Fruit fly (Drosophila melanogaster) whole organism, embryonic: Measurements from ENCODE around the gene dhd.

Source experiments
- ATbp ChIP-seq: fragments of 200-800 bp; sonication (Bioruptor generic); optimal IDR thresholded peaks from 2 replicates; lab custom pipeline; 2017; ENCODE audit warnings: missing biosample characterization, mild to moderate bottlenecking, missing genetic modification characterization, missing genetic modification reagents
- B-H2 ChIP-seq: fragments of 200-800 bp; sonication (Bioruptor generic); optimal IDR thresholded peaks from 2 replicates; lab custom pipeline; 2018; ENCODE audit warnings: missing biosample characterization, mild to moderate bottlenecking, missing genetic modification characterization
- CG10431 ChIP-seq: fragments of 200-800 bp; sonication (Bioruptor generic); optimal IDR thresholded peaks from 3 replicates; lab custom pipeline; 2018; ENCODE audit warnings: missing biosample characterization, mild to moderate bottlenecking, missing genetic modification characterization
- CG11504 ChIP-seq: fragments of 200-800 bp; sonication (Bioruptor generic); optimal IDR thresholded peaks from 3 replicates; lab custom pipeline; 2019; ENCODE audit warnings: missing biosample characterization, mild to moderate bottlenecking, missing genetic modification characterization, moderate library complexity
- CG12155 ChIP-seq: fragments of 200-800 bp; sonication (Bioruptor generic); optimal IDR thresholded peaks from 3 replicates; lab custom pipeline; 2016; ENCODE audit warnings: missing biosample characterization, missing genetic modification characterization
- CG14667 ChIP-seq: fragments of 200-800 bp; sonication (Bioruptor generic); IDR thresholded peaks from 2 replicates; pipeline ENCODE4 v1.3.6; 2022; ENCODE audit warnings: missing biosample characterization, missing genetic modification characterization
- CG14860 ChIP-seq: fragments of 200-800 bp; sonication (Bioruptor generic); IDR thresholded peaks from 3 replicates; pipeline ENCODE4 v1.3.6; 2022; ENCODE audit warnings: missing biosample characterization, missing genetic modification characterization; ENCODE audit not compliant: partially characterized antibody
- CG14965 ChIP-seq: fragments of 200-800 bp; sonication (Bioruptor generic); optimal IDR thresholded peaks from 2 replicates; lab custom pipeline; 2016; ENCODE audit warnings: missing biosample characterization, missing genetic modification characterization, borderline replicate concordance
- CG1603 ChIP-seq: fragments of 200-800 bp; sonication (Bioruptor generic); optimal IDR thresholded peaks from 2 replicates; lab custom pipeline; 2019; ENCODE audit warnings: missing biosample characterization, mild to moderate bottlenecking, missing genetic modification characterization, moderate library complexity
- CG16779 ChIP-seq: fragments of 200-800 bp; sonication (Bioruptor generic); IDR thresholded peaks from 2 replicates; pipeline ENCODE4 v1.3.6; 2022; ENCODE audit warnings: missing biosample characterization, missing genetic modification characterization
- CG16863 ChIP-seq: fragments of 200-800 bp; sonication (Bioruptor generic); optimal IDR thresholded peaks from 3 replicates; lab custom pipeline; 2016; ENCODE audit warnings: missing biosample characterization, missing genetic modification characterization
- CG17186 ChIP-seq: fragments of 200-800 bp; sonication (Bioruptor generic); optimal IDR thresholded peaks from 3 replicates; lab custom pipeline; 2017; ENCODE audit warnings: missing biosample characterization, missing genetic modification reagents, missing genetic modification characterization
- CG18011 ChIP-seq: fragments of 200-800 bp; sonication (Bioruptor generic); optimal IDR thresholded peaks from 2 replicates; lab custom pipeline; 2017; ENCODE audit warnings: missing biosample characterization, missing genetic modification characterization, mild to moderate bottlenecking, moderate library complexity, missing genotype
- CG18619 ChIP-seq: fragments of 200-800 bp; sonication (Bioruptor generic); optimal IDR thresholded peaks from 3 replicates; lab custom pipeline; 2017; ENCODE audit warnings: missing biosample characterization, mild to moderate bottlenecking, missing genetic modification characterization
- CG3407 ChIP-seq: fragments of 200-800 bp; sonication (Bioruptor generic); optimal IDR thresholded peaks from 2 replicates; lab custom pipeline; 2018; ENCODE audit warnings: missing biosample characterization, mild to moderate bottlenecking, missing genetic modification characterization
- CG4424 ChIP-seq: fragments of 200-800 bp; sonication (Bioruptor generic); optimal IDR thresholded peaks from 3 replicates; lab custom pipeline; 2016; ENCODE audit warnings: missing biosample characterization, missing genetic modification characterization
- CG6689 ChIP-seq: fragments of 200-800 bp; sonication (Bioruptor generic); IDR thresholded peaks from 2 replicates; pipeline ENCODE4 v1.3.6; 2022; ENCODE audit warnings: missing biosample characterization, missing genetic modification characterization
- CG7963 ChIP-seq: fragments of 200-800 bp; sonication (Bioruptor generic); IDR thresholded peaks from 3 replicates; pipeline ENCODE4 v1.3.6; 2022; ENCODE audit warnings: missing biosample characterization, missing genetic modification characterization; ENCODE audit not compliant: partially characterized antibody
- CG9797 ChIP-seq: fragments of 200-800 bp; sonication (Bioruptor generic); optimal IDR thresholded peaks from 3 replicates; lab custom pipeline; 2018; ENCODE audit warnings: missing biosample characterization, mild to moderate bottlenecking, missing genetic modification characterization
- CkIIα-i1 ChIP-seq: fragments of 200-800 bp; sonication (Bioruptor generic); IDR thresholded peaks from 2 replicates; pipeline ENCODE4 v1.3.6; 2022; ENCODE audit warnings: missing biosample characterization, missing genetic modification characterization
- D19B ChIP-seq: fragments of 200-800 bp; sonication (Bioruptor generic); optimal IDR thresholded peaks from 2 replicates; lab custom pipeline; 2017; ENCODE audit warnings: missing biosample characterization, mild to moderate bottlenecking, missing genetic modification characterization
- Fer1 ChIP-seq: fragments of 200-800 bp; sonication (Bioruptor generic); optimal IDR thresholded peaks from 2 replicates; lab custom pipeline; 2017; ENCODE audit warnings: missing biosample characterization, mild to moderate bottlenecking, missing genetic modification characterization
- Hmx ChIP-seq: fragments of 200-800 bp; sonication (Bioruptor generic); optimal IDR thresholded peaks from 2 replicates; lab custom pipeline; 2016; ENCODE audit warnings: missing biosample characterization, missing genetic modification characterization
- Hr3 ChIP-seq: fragments of 200-800 bp; sonication (Bioruptor generic); optimal IDR thresholded peaks from 3 replicates; lab custom pipeline; 2016; ENCODE audit warnings: missing biosample characterization, missing genetic modification characterization
- Hr51 ChIP-seq, 2 experiments: fragments of 200-800 bp; sonication (Bioruptor generic); optimal IDR thresholded peaks; 2 replicates in 1 of 2; 3 replicates in 1 of 2; lab custom pipeline; 2016 to 2018; ENCODE audit warnings: missing biosample characterization in 2 of 2, missing genetic modification characterization in 2 of 2, mild to moderate bottlenecking in 1 of 2, moderate library complexity in 1 of 2
- Kr ChIP-seq: fragments of 200-800 bp; sonication (Bioruptor generic); optimal IDR thresholded peaks from 2 replicates; lab custom pipeline; 2017; ENCODE audit warnings: missing biosample characterization, mild to moderate bottlenecking, missing genetic modification characterization
- Meics ChIP-seq: fragments of 200-800 bp; sonication (Bioruptor generic); optimal IDR thresholded peaks from 2 replicates; lab custom pipeline; 2017; ENCODE audit warnings: missing biosample characterization, mild to moderate bottlenecking, missing genetic modification characterization
- NC2β ChIP-seq: fragments of 200-800 bp; sonication (Bioruptor generic); optimal IDR thresholded peaks from 2 replicates; lab custom pipeline; 2016; ENCODE audit warnings: missing biosample characterization, missing genetic modification characterization
- Rx ChIP-seq: fragments of 200-800 bp; sonication (Bioruptor generic); IDR thresholded peaks from 2 replicates; pipeline ENCODE4 v1.3.6; 2022; ENCODE audit warnings: missing biosample characterization, missing genetic modification characterization
- Sox100B ChIP-seq: fragments of 200-800 bp; sonication (Bioruptor generic); optimal IDR thresholded peaks from 3 replicates; lab custom pipeline; 2018; ENCODE audit warnings: missing biosample characterization, mild to moderate bottlenecking, missing genetic modification characterization
- Vsx1 ChIP-seq: fragments of 200-800 bp; sonication (Bioruptor generic); optimal IDR thresholded peaks from 2 replicates; lab custom pipeline; 2017; ENCODE audit warnings: missing biosample characterization, mild to moderate bottlenecking, missing genetic modification characterization, missing genetic modification reagents
- Xbp1 ChIP-seq: fragments of 200-800 bp; sonication (Bioruptor generic); optimal IDR thresholded peaks from 3 replicates; lab custom pipeline; 2016; ENCODE audit warnings: missing biosample characterization, mild to moderate bottlenecking, missing genetic modification characterization
- YL-1 ChIP-seq: fragments of 200-800 bp; sonication (Bioruptor generic); optimal IDR thresholded peaks from 3 replicates; lab custom pipeline; 2017; ENCODE audit warnings: missing biosample characterization, mild to moderate bottlenecking, missing genetic modification characterization
- disco-r ChIP-seq: fragments of 200-800 bp; sonication (Bioruptor generic); optimal IDR thresholded peaks from 2 replicates; lab custom pipeline; 2016; ENCODE audit warnings: missing biosample characterization, missing genetic modification characterization
- dpn ChIP-seq, 2 experiments: fragments of 200-800 bp; sonication (Bioruptor generic); optimal IDR thresholded peaks; 3 replicates each; lab custom pipeline; 2016; ENCODE audit warnings: missing biosample characterization in 2 of 2, missing genetic modification characterization in 2 of 2
- ftz-f1 ChIP-seq: fragments of 200-800 bp; sonication (Bioruptor generic); optimal IDR thresholded peaks from 2 replicates; lab custom pipeline; 2016; ENCODE audit warnings: missing biosample characterization, missing genetic modification characterization
- gcm ChIP-seq: fragments of 200-800 bp; sonication (Bioruptor generic); optimal IDR thresholded peaks from 2 replicates; lab custom pipeline; 2019; ENCODE audit warnings: missing biosample characterization, mild to moderate bottlenecking, missing genetic modification characterization, moderate library complexity
- gsb ChIP-seq: fragments of 200-800 bp; sonication (Bioruptor generic); IDR thresholded peaks from 2 replicates; pipeline ENCODE4 v1.3.6; 2022; ENCODE audit warnings: missing biosample characterization, missing genetic modification characterization
- hkb ChIP-seq, 2 experiments: fragments of 200-800 bp in 1 of 2; fragments of >200 bp in 1 of 2; sonication (Bioruptor generic) in 1 of 2; IDR thresholded peaks in 1 of 2; optimal IDR thresholded peaks in 1 of 2; 2 replicates each; pipeline versions ENCODE4 v1.3.6 to Lab custom; 2017 to 2022; ENCODE audit warnings: missing biosample characterization in 1 of 2, missing genetic modification characterization in 1 of 2
- klu ChIP-seq: fragments of 200-800 bp; sonication (Bioruptor generic); IDR thresholded peaks from 2 replicates; pipeline ENCODE4 v1.3.6; 2022; ENCODE audit warnings: missing biosample characterization, missing genetic modification characterization
- kni ChIP-seq: fragments of 200-800 bp; sonication (Bioruptor generic); optimal IDR thresholded peaks from 3 replicates; lab custom pipeline; 2017; ENCODE audit warnings: mild to moderate bottlenecking, missing biosample characterization, missing genetic modification reagents, missing genetic modification characterization
- lmd ChIP-seq: fragments of 200-800 bp; sonication (Bioruptor generic); IDR thresholded peaks from 2 replicates; pipeline ENCODE4 v1.3.6; 2022; ENCODE audit warnings: missing biosample characterization, missing genetic modification characterization
- mld ChIP-seq: fragments of 200-800 bp; sonication (Bioruptor generic); IDR thresholded peaks from 3 replicates; pipeline ENCODE4 v1.3.6; 2022; ENCODE audit warnings: missing biosample characterization, missing genetic modification characterization; ENCODE audit not compliant: partially characterized antibody
- rib ChIP-seq: fragments of 200-800 bp; sonication (Bioruptor generic); IDR thresholded peaks from 2 replicates; pipeline ENCODE4 v1.3.6; 2022; ENCODE audit warnings: missing biosample characterization, missing genetic modification characterization
- stwl ChIP-seq: fragments of 200-800 bp; sonication (Bioruptor generic); optimal IDR thresholded peaks from 3 replicates; lab custom pipeline; 2018; ENCODE audit warnings: missing biosample characterization, mild to moderate bottlenecking, missing genetic modification characterization, moderate library complexity
- trh ChIP-seq: fragments of 200-800 bp; sonication (Bioruptor generic); optimal IDR thresholded peaks from 2 replicates; lab custom pipeline; 2016; ENCODE audit warnings: missing biosample characterization, missing genetic modification characterization
- usp ChIP-seq: fragments of >200 bp; optimal IDR thresholded peaks from 2 replicates; lab custom pipeline; 2017; ENCODE audit warnings: missing biosample characterization, missing genetic modification characterization
- wek ChIP-seq: fragments of 200-800 bp; sonication (Bioruptor generic); optimal IDR thresholded peaks from 3 replicates; lab custom pipeline; 2018; ENCODE audit warnings: missing biosample characterization, mild to moderate bottlenecking, missing genetic modification characterization, moderate library complexity
- zen ChIP-seq: fragments of 200-800 bp; sonication (Bioruptor generic); optimal IDR thresholded peaks from 3 replicates; lab custom pipeline; 2018; ENCODE audit warnings: missing biosample characterization, mild to moderate bottlenecking, missing genetic modification characterization, moderate library complexity

dhd gene

dm6 chrX:5332259-5332862 lies 20.4 kb downstream of the dhd start, which contains the start of gene CanB (continued):
- TF ChIP-seq gsb (GFP tag; lab: Robert Waterston, UW) (no peak), mld (no peak), CG17186 (GFP tag; lab: Kevin White, UChicago) (no peak), CG18011 (GFP tag; lab: Kevin White, UChicago) (no peak), CG6689 (GFP tag; lab: Robert Waterston, UW) (no peak), Kr (GFP tag; lab: Kevin White, UChicago) (no peak), dpn (GFP tag; optimal IDR thresholded peaks at IDR 0.05; lab: Kevin White, UChicago) (no peak), disco-r (no peak), CkIIα-i1 (GFP tag; lab: Robert Waterston, UW) (no peak), CG4424 (GFP tag; lab: Kevin White, UChicago) (peak; percentile 13), CG16779 (no peak), stwl (tag; lab: Kevin White, UChicago) (peak; percentile 42), Hr3 (GFP tag; lab: Kevin White, UChicago) (no peak), CG3407 (GFP tag; lab: Kevin White, UChicago) (no peak), Fer1 (GFP tag; lab: Kevin White, UChicago) (peak; percentile 11), zen (tag; lab: Kevin White, UChicago) (peak; percentile 57), B-H2 (GFP tag; lab: Kevin White, UChicago) (no peak), Sox100B (GFP tag; lab: Kevin White, UChicago) (no peak), CG7963 (GFP tag; lab: Robert Waterston, UW) (0 out of 3 replicates have a peak, but pooled peaks have one; percentile 5), usp (GFP tag; lab: Kevin White, UChicago) (no peak), CG9797 (GFP tag; lab: Kevin White, UChicago) (peak; percentile 5), hkb (optimal IDR thresholded peaks at IDR 0.05; lab: Kevin White, UChicago) (no peak), hkb (GFP tag; IDR thresholded peaks at IDR 0.05; lab: Robert Waterston, UW) (0 out of 2 replicates have a peak, but pooled peaks have one; percentile 28), klu (no peak), CG14860 (GFP tag; lab: Robert Waterston, UW) (no peak), YL-1 (GFP tag; lab: Kevin White, UChicago) (no peak), D19B (no peak), ATbp (GFP tag; lab: Kevin White, UChicago) (no peak), trh (GFP tag; lab: Kevin White, UChicago) (no peak), wek (GFP tag; lab: Kevin White, UChicago) (no peak), Meics (GFP tag; lab: Kevin White, UChicago) (no peak), lmd (0 out of 2 replicates have a peak, but pooled peaks have one; percentile 10), kni (GFP tag; lab: Kevin White, UChicago) (no peak), Vsx1 (no peak), NC2β (GFP tag; lab: Kevin White, UChicago) (no peak), CG12155 (peak; percentile 32), CG16863 (GFP tag; lab: Kevin White, UChicago) (no peak), CG14667 (GFP tag; lab: Robert Waterston, UW) (no peak), Rx (GFP tag; lab: Robert Waterston, UW) (no peak), CG14965 (GFP tag; lab: Kevin White, UChicago) (no peak), gcm (GFP tag; lab: Kevin White, UChicago) (no peak), Xbp1 (GFP tag; lab: Kevin White, UChicago) (peak; percentile 19), CG1603 (tag; lab: Kevin White, UChicago) (no peak), Hmx (no peak), CG11504 (tag; lab: Kevin White, UChicago) (peak; percentile 17), ftz-f1 (GFP tag; lab: Kevin White, UChicago) (peak; percentile 17), rib (GFP tag; lab: Robert Waterston, UW) (no peak), CG18619 (GFP tag; lab: Kevin White, UChicago) (no peak), Hr51 (GFP tag; optimal IDR thresholded peaks at IDR 0.05; lab: Kevin White, UChicago) (no peak), CG10431 (GFP tag; lab: Kevin White, UChicago) (no peak)
